Worm (Caenorhabditis elegans) whole organism, midembryonic: ENCODE results near the gene F54D8.6.

Experiments
- med-1 ChIP-seq: sonication (generic microtip); optimal IDR thresholded peaks from 2 replicates; lab custom pipeline; 2017; ENCODE audit warnings: missing genetic modification characterization, mild to moderate bottlenecking, missing compliant biosample characterization, antibody characterized with exemption, missing genetic modification reagents; ENCODE audit not compliant: insufficient read depth
- ref-1 ChIP-seq: fragments of 200-800 bp; sonication (Bioruptor generic); conservative IDR thresholded peaks from 2 replicates; pipeline ENCODE4 v1.3.6; 2022; ENCODE audit warnings: missing genetic modification reagents, missing genetic modification characterization, missing compliant biosample characterization
- tab-1 ChIP-seq: fragments of 200-800 bp; sonication (Bioruptor generic); IDR thresholded peaks from 2 replicates; pipeline ENCODE4 v1.3.6; 2022; ENCODE audit warnings: missing genetic modification characterization, missing compliant biosample characterization

ce11 chrIII:5108746-5109145 is 6.0 kb downstream of the F54D8.6 start:
- TF ChIP-seq ref-1 (no peak), med-1 (GFP tag; lab: Kevin White, UChicago) (no peak), tab-1 (GFP tag; lab: Robert Waterston, UW) (no peak)
